Fruit fly (Drosophila melanogaster) whole organism, prepupa: ENCODE measurements around the gene zf30C.

Experiments
- CG10631 ChIP-seq: fragments of 200-800 bp; sonication (Bioruptor generic); optimal IDR thresholded peaks from 2 replicates; lab custom pipeline; 2016; ENCODE audit warnings: missing biosample characterization, missing genetic modification characterization
- CG10669 ChIP-seq: fragments of 200-800 bp; sonication (Bioruptor generic); optimal IDR thresholded peaks from 3 replicates; lab custom pipeline; 2018; ENCODE audit warnings: missing biosample characterization, mild to moderate bottlenecking, missing genetic modification characterization, moderate library complexity
- CG11294 ChIP-seq: fragments of 200-800 bp; sonication (Bioruptor generic); IDR thresholded peaks from 2 replicates; pipeline ENCODE4 v1.3.6; 2022; ENCODE audit warnings: missing biosample characterization, missing genetic modification characterization
- CG11902 ChIP-seq: fragments of 200-800 bp; sonication (Bioruptor generic); optimal IDR thresholded peaks from 3 replicates; lab custom pipeline; 2016; ENCODE audit warnings: missing biosample characterization, missing genetic modification characterization
- CG15336 ChIP-seq: fragments of 200-800 bp; sonication (Bioruptor generic); IDR thresholded peaks from 2 replicates; pipeline ENCODE4 v1.3.6; 2022; ENCODE audit warnings: missing biosample characterization, missing genetic modification characterization
- CG1621 ChIP-seq: fragments of 200-800 bp; sonication (Bioruptor generic); optimal IDR thresholded peaks from 3 replicates; lab custom pipeline; 2018; ENCODE audit warnings: missing biosample characterization, mild to moderate bottlenecking, missing genetic modification characterization
- CG16779 ChIP-seq: fragments of 200-800 bp; sonication (Bioruptor generic); optimal IDR thresholded peaks from 3 replicates; lab custom pipeline; 2017; ENCODE audit warnings: missing biosample characterization, mild to moderate bottlenecking, missing genetic modification characterization
- CG31627 ChIP-seq: fragments of 200-800 bp; sonication (Bioruptor generic); optimal IDR thresholded peaks from 3 replicates; lab custom pipeline; 2016; ENCODE audit warnings: missing biosample characterization, missing genetic modification characterization
- CG34406 ChIP-seq: fragments of 200-800 bp; sonication (Bioruptor generic); optimal IDR thresholded peaks from 3 replicates; lab custom pipeline; 2016; ENCODE audit warnings: missing biosample characterization, missing genetic modification characterization
- CG3919 ChIP-seq: fragments of 200-800 bp; sonication (Bioruptor generic); optimal IDR thresholded peaks from 3 replicates; lab custom pipeline; 2016; ENCODE audit warnings: missing biosample characterization, missing genetic modification characterization
- CG4318 ChIP-seq: fragments of 200-800 bp; sonication (Bioruptor generic); optimal IDR thresholded peaks from 3 replicates; lab custom pipeline; 2017; ENCODE audit warnings: missing biosample characterization, mild to moderate bottlenecking, missing genetic modification characterization
- CG6163 ChIP-seq: fragments of 200-800 bp; sonication (Bioruptor generic); IDR thresholded peaks from 3 replicates; pipeline ENCODE4 v1.3.6; 2022; ENCODE audit warnings: missing biosample characterization, missing genetic modification characterization
- CG6792 ChIP-seq: fragments of 200-800 bp; sonication (Bioruptor generic); optimal IDR thresholded peaks from 3 replicates; lab custom pipeline; 2016; ENCODE audit warnings: missing biosample characterization, missing genetic modification characterization
- CG6808 ChIP-seq: fragments of 200-800 bp; sonication (Bioruptor generic); optimal IDR thresholded peaks from 3 replicates; lab custom pipeline; 2017; ENCODE audit warnings: missing biosample characterization, missing genetic modification characterization, mild to moderate bottlenecking, moderate library complexity, missing genetic modification reagents
- CG6854 ChIP-seq: fragments of 200-800 bp; sonication (Bioruptor generic); optimal IDR thresholded peaks from 2 replicates; lab custom pipeline; 2017; ENCODE audit warnings: missing biosample characterization, mild to moderate bottlenecking, missing genetic modification characterization
- CG8632 ChIP-seq: fragments of 200-800 bp; sonication (Bioruptor generic); optimal IDR thresholded peaks from 3 replicates; lab custom pipeline; 2016; ENCODE audit warnings: missing biosample characterization, missing genetic modification characterization
- Ets21C ChIP-seq: fragments of 200-800 bp; sonication (Bioruptor generic); optimal IDR thresholded peaks from 3 replicates; lab custom pipeline; 2016; ENCODE audit warnings: missing biosample characterization, missing genetic modification characterization
- Hr38 ChIP-seq: sonication (Bioruptor generic); optimal IDR thresholded peaks from 2 replicates; lab custom pipeline; 2016; ENCODE audit warnings: missing biosample characterization, missing genetic modification characterization
- Hr39 ChIP-seq: fragments of 200-800 bp; sonication (Bioruptor generic); optimal IDR thresholded peaks from 2 replicates; lab custom pipeline; 2016; ENCODE audit warnings: missing biosample characterization, missing genetic modification characterization
- Lpt ChIP-seq: fragments of 200-800 bp; sonication (Bioruptor generic); optimal IDR thresholded peaks from 3 replicates; lab custom pipeline; 2016; ENCODE audit warnings: missing biosample characterization, missing genetic modification characterization
- OdsH ChIP-seq: fragments of 200-800 bp; sonication (Bioruptor generic); optimal IDR thresholded peaks from 3 replicates; lab custom pipeline; 2016; ENCODE audit warnings: missing biosample characterization, missing genetic modification characterization
- Sox14 ChIP-seq: fragments of 200-800 bp; sonication (Bioruptor generic); optimal IDR thresholded peaks from 3 replicates; lab custom pipeline; 2016; ENCODE audit warnings: missing biosample characterization, missing genetic modification characterization
- dsx ChIP-seq: fragments of 200-800 bp; optimal IDR thresholded peaks from 3 replicates; lab custom pipeline; 2019; ENCODE audit warnings: missing biosample characterization, mild to moderate bottlenecking, missing genetic modification characterization, moderate library complexity; ENCODE audit not compliant: poor library complexity, severe bottlenecking
- eg ChIP-seq: fragments of 200-800 bp; sonication (Bioruptor generic); IDR thresholded peaks from 3 replicates; pipeline ENCODE4 v1.3.6; 2022; ENCODE audit warnings: missing biosample characterization, missing genetic modification characterization
- esn ChIP-seq: fragments of 200-800 bp; sonication (Bioruptor generic); optimal IDR thresholded peaks from 2 replicates; lab custom pipeline; 2016; ENCODE audit warnings: missing biosample characterization, mild to moderate bottlenecking, missing genetic modification characterization, moderate library complexity
- fkh ChIP-seq: fragments of 200-800 bp; sonication (Bioruptor generic); optimal IDR thresholded peaks from 3 replicates; lab custom pipeline; 2017; ENCODE audit warnings: missing biosample characterization, mild to moderate bottlenecking, missing genetic modification characterization, moderate library complexity
- ss ChIP-seq, 2 experiments: fragments of 200-800 bp; sonication (Bioruptor generic); optimal IDR thresholded peaks; 2 replicates in 1 of 2; 3 replicates in 1 of 2; lab custom pipeline; 2017 to 2018; ENCODE audit warnings: mild to moderate bottlenecking in 2 of 2, missing biosample characterization in 2 of 2, missing genetic modification characterization in 2 of 2, moderate library complexity in 1 of 2
- svp ChIP-seq: fragments of 200-800 bp; sonication (Bioruptor generic); peaks from one replicate; lab custom pipeline; 2016; ENCODE audit warnings: missing biosample characterization, missing genetic modification characterization

Gene zf30C

DNA sequence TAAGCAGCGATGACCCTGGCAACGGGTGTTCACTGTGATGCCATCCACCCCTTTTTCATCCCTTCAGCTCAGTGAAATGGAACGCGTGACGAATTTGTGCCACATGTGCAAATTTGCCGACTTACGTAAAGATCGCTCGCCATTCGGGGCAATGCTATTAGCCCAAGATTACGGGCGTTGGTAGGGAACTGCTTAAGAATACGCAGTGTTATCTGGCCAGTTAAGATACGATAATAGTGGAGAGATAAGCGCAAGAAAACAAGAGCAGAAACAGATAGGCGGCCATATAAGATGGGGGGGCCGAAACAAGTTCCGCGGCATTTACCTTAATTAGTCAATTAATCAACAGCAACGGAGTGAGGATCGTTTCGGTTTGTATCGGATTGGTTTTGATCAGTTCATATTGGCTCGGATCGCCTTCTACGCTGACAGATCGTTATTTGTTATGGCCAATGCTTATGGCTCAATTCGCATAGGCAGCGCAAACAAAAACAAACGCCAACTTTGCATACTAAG is 27.8 kb downstream of the zf30C start (continued):
- TF ChIP-seq OdsH (GFP tag; lab: Kevin White, UChicago) (peak; percentile 9), CG6808 (peak; percentile 33), ss (GFP tag; optimal IDR thresholded peaks at IDR 0.05; lab: Kevin White, UChicago) (peak in 1 of 2 experiments; percentile 31), Sox14 (no peak), CG1621 (peak; percentile 1), Ets21C (GFP tag; lab: Kevin White, UChicago) (no peak), CG8632 (GFP tag; lab: Kevin White, UChicago) (peak; percentile 13), CG34406 (GFP tag; lab: Kevin White, UChicago) (no peak), CG31627 (GFP tag; lab: Kevin White, UChicago) (no peak), Hr38 (GFP tag; lab: Kevin White, UChicago) (no peak), CG11902 (no peak), CG10631 (GFP tag; lab: Kevin White, UChicago) (no peak), CG6854 (no peak), esn (GFP tag; lab: Kevin White, UChicago) (peak; percentile 14), CG3919 (no peak), CG10669 (no peak), fkh (GFP tag; lab: Kevin White, UChicago) (peak; percentile 62), svp (GFP tag; lab: Kevin White, UChicago) (no peak), Lpt (GFP tag; lab: Kevin White, UChicago) (no peak), dsx (no peak)
- TF ChIP-seq, all 60 proteins: peak for 14

DNA sequence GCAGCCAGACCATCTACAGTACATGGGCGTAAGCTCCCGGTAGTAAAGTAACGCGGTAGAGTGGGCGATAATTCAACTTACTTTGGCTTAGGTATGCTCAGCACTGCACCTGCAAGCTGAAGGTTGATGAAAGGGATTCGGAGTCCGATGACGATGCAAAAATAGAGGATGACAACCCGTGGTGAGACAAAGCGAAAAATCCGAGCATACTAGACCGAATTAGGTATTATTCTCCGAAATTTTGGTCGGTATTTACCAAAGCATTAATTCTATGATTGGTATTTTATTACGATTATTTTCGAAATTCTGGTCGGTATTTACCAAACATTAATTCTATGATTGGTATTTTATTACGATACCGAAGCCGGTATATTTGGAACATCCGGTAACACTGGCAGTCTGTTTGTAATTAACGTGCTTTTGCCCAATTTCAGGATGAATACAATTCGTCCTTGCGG is 32.4 kb downstream of the zf30C start, which contains the start of gene CG4036:
Gene CG4036 (plus strand): TSS at position 348 of the 458 bp plus-strand sequence.
- TF ChIP-seq CG4318 (GFP tag; lab: Kevin White, UChicago) (no peak), eg (GFP tag; lab: Robert Waterston, UW) (no peak), Hr38 (GFP tag; lab: Kevin White, UChicago) (no peak), CG10669 (no peak), CG3919 (no peak), dsx (no peak), CG6792 (GFP tag; lab: Kevin White, UChicago) (no peak), Sox14 (peak; percentile 31), CG11902 (no peak), CG15336 (GFP tag; lab: Robert Waterston, UW) (no peak), Hr39 (GFP tag; lab: Kevin White, UChicago) (no peak), CG6163 (GFP tag; lab: Robert Waterston, UW) (no peak), CG10631 (GFP tag; lab: Kevin White, UChicago) (no peak), CG6854 (peak; percentile 16), CG11294 (GFP tag; lab: Robert Waterston, UW) (no peak)

DNA sequence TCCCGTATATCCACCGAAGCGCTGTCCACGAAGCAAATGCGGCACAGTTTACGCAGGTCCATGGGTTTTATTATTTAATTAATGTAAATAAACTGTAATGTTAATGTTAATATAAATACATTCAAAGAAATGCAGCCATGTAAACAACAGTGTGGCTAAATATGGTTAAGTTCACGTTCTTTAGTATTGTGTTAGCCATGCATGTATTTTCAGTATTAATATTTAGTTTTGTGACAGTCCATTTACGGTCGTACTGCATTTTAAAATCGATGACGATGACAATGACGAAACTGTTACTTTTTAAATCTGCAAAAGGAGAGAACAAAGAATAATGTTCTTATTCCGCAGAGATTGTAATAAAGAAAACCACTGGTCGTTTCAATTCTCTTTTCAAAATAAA is 34.8 kb downstream of the zf30C start, which contains the start of gene CG13123:
Gene CG13123 (minus strand): TSS at position 163 of the 400 bp plus-strand sequence.
- TF ChIP-seq CG16779 (tag; lab: Kevin White, UChicago) (no peak), fkh (GFP tag; lab: Kevin White, UChicago) (peak; percentile 86), Sox14 (peak; percentile 10)
